Worm (Caenorhabditis elegans): ENCODE data around the gene F28C10.1.

DNA sequence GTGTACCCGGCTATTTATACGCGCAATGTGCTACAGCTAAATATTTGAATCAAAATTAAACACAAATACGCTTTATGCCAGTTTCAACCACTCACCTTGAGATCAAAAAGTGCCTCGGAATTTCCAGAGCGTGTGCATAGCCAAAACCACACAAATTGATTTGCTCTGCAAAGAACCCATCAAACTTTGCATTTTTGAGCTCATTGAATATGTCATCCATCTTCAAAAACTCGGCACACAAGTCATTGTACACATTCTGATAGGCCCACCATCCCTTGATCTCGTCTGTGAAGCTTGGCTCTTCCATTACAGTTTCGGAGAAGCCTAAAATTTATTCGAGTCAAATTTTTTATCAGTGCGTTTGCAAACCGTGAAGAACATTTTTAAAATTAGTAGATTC, 13.5 kb upstream of the F28C10.1 start:
- no peak for TF ChIP-seq fkh-6 (tag; optimal IDR thresholded peaks at IDR 0.05)
- TF ChIP-seq nhr-11 (tag; optimal IDR thresholded peaks at IDR 0.05) = no peak
- TF ChIP-seq fkh-10 (GFP tag; optimal IDR thresholded peaks at IDR 0.05) = no peak
- no peak for TF ChIP-seq C38D4.7 (GFP tag; optimal IDR thresholded peaks at IDR 0.05)
- TF ChIP-seq ama-1 (optimal IDR thresholded peaks at IDR 0.05) = no peak
- TF ChIP-seq nhr-232 (tag; optimal IDR thresholded peaks at IDR 0.05) = no peak
- no peak for TF ChIP-seq ceh-19 (GFP tag; optimal IDR thresholded peaks at IDR 0.05)
- TF ChIP-seq fax-1 (tag; optimal IDR thresholded peaks at IDR 0.05) = no peak
- TF ChIP-seq unc-3 (GFP tag; conservative IDR thresholded peaks at IDR 0.05) = no peak
- no peak for TF ChIP-seq unc-3 (tag; optimal IDR thresholded peaks at IDR 0.05)
- TF ChIP-seq unc-55 (GFP tag; optimal IDR thresholded peaks at IDR 0.05) = no peak

All from whole organism, late embryonic.